Worm (Caenorhabditis elegans) whole organism, L2 larva: ENCODE measurements around the gene del-9.

Experiments
- C34F6.9 ChIP-seq: fragments of 150-350 bp; optimal IDR thresholded peaks from 2 replicates; lab custom pipeline; 2014; ENCODE audit warnings: missing biosample characterization, missing genetic modification characterization
- F13H6.1 ChIP-seq: sonication (generic microtip); optimal IDR thresholded peaks from 2 replicates; lab custom pipeline; 2016; ENCODE audit warnings: missing genetic modification characterization, missing compliant biosample characterization
- R02D3.7 ChIP-seq: fragments of 150-350 bp; optimal IDR thresholded peaks from 2 replicates; lab custom pipeline; 2014; ENCODE audit warnings: missing biosample characterization, missing genetic modification characterization
- ZK546.5 ChIP-seq: sonication (generic microtip); optimal IDR thresholded peaks from 2 replicates; lab custom pipeline; 2017; ENCODE audit warnings: missing biosample characterization, missing genetic modification characterization
- alr-1 ChIP-seq: fragments of 150-350 bp; optimal IDR thresholded peaks from 2 replicates; lab custom pipeline; 2014; ENCODE audit warnings: missing biosample characterization, missing genetic modification characterization
- aly-2 ChIP-seq: fragments of 150-350 bp; optimal IDR thresholded peaks from 2 replicates; lab custom pipeline; 2014; ENCODE audit warnings: missing biosample characterization, missing genetic modification characterization
- ama-1 ChIP-seq: fragments of 150-350 bp; optimal IDR thresholded peaks from 2 replicates; lab custom pipeline; 2018; ENCODE audit warnings: inconsistent platforms
- ceh-16 ChIP-seq: fragments of 150-350 bp; optimal IDR thresholded peaks from 2 replicates; lab custom pipeline; 2014; ENCODE audit warnings: missing biosample characterization, missing genetic modification characterization
- dmd-4 ChIP-seq: sonication (generic microtip); optimal IDR thresholded peaks from 2 replicates; lab custom pipeline; 2017; ENCODE audit warnings: missing biosample characterization, missing genetic modification characterization
- egl-27 ChIP-seq: sonication (generic microtip); optimal IDR thresholded peaks from 3 replicates; lab custom pipeline; 2017; ENCODE audit warnings: missing biosample characterization, missing genetic modification reagents, missing genetic modification characterization
- elt-1 ChIP-seq: fragments of 150-350 bp; optimal IDR thresholded peaks from 2 replicates; lab custom pipeline; 2014; ENCODE audit warnings: missing biosample characterization, missing genetic modification characterization
- fos-1 ChIP-seq: fragments of 150-350 bp; optimal IDR thresholded peaks from 2 replicates; lab custom pipeline; 2014; ENCODE audit warnings: missing biosample characterization, missing genetic modification characterization
- gmeb-1 ChIP-seq: fragments of 150-350 bp; optimal IDR thresholded peaks from 2 replicates; lab custom pipeline; 2014; ENCODE audit warnings: missing biosample characterization, missing genetic modification characterization
- lin-11 ChIP-seq: fragments of 150-350 bp; sonication (generic microtip); optimal IDR thresholded peaks from 2 replicates; lab custom pipeline; 2014; ENCODE audit warnings: missing biosample characterization, missing genetic modification characterization, inconsistent platforms, mixed read lengths
- lin-39 ChIP-seq: fragments of 150-350 bp; optimal IDR thresholded peaks from 2 replicates; lab custom pipeline; 2014; ENCODE audit warnings: missing biosample characterization, missing genetic modification reagents, missing genetic modification characterization
- lsy-2 ChIP-seq, 2 experiments: fragments of 150-350 bp in 1 of 2; sonication (generic microtip) in 1 of 2; optimal IDR thresholded peaks; 2 replicates each; lab custom pipeline; 2014 to 2017; ENCODE audit warnings: missing biosample characterization in 2 of 2, missing genetic modification characterization in 2 of 2
- mdl-1 ChIP-seq, 2 experiments: fragments of 150-350 bp in 1 of 2; sonication (generic microtip) in 1 of 2; optimal IDR thresholded peaks; 2 replicates each; lab custom pipeline; 2017; ENCODE audit warnings: missing biosample characterization in 2 of 2, missing genetic modification characterization in 2 of 2
- nhr-12 ChIP-seq: fragments of 150-350 bp; optimal IDR thresholded peaks from 2 replicates; lab custom pipeline; 2014; ENCODE audit warnings: missing biosample characterization, missing genetic modification characterization
- nhr-129 ChIP-seq: fragments of 150-350 bp; optimal IDR thresholded peaks from 2 replicates; lab custom pipeline; 2014; ENCODE audit warnings: missing biosample characterization, missing genetic modification characterization
- nhr-21 ChIP-seq: fragments of 150-350 bp; optimal IDR thresholded peaks from 2 replicates; lab custom pipeline; 2014; ENCODE audit warnings: missing biosample characterization, missing genetic modification characterization
- nhr-23 ChIP-seq: fragments of 150-350 bp; optimal IDR thresholded peaks from 2 replicates; lab custom pipeline; 2014; ENCODE audit warnings: missing biosample characterization, missing genetic modification reagents, missing genetic modification characterization
- nhr-237 ChIP-seq: fragments of 150-350 bp; optimal IDR thresholded peaks from 2 replicates; lab custom pipeline; 2014; ENCODE audit warnings: missing biosample characterization, missing genetic modification characterization
- nhr-25 ChIP-seq: fragments of 150-350 bp; sonication (generic microtip); optimal IDR thresholded peaks from 3 replicates; lab custom pipeline; 2014; ENCODE audit warnings: missing biosample characterization, missing genetic modification characterization
- nhr-6 ChIP-seq: fragments of 150-350 bp; optimal IDR thresholded peaks from 2 replicates; lab custom pipeline; 2014; ENCODE audit warnings: missing biosample characterization, missing genetic modification characterization
- nhr-77 ChIP-seq: fragments of 150-350 bp; optimal IDR thresholded peaks from 2 replicates; lab custom pipeline; 2014; ENCODE audit warnings: missing biosample characterization, missing genetic modification characterization
- peb-1 ChIP-seq: fragments of 150-350 bp; optimal IDR thresholded peaks from 2 replicates; lab custom pipeline; 2014; ENCODE audit warnings: missing biosample characterization, missing genetic modification characterization
- sem-4 ChIP-seq: fragments of 150-350 bp; optimal IDR thresholded peaks from 2 replicates; lab custom pipeline; 2014; ENCODE audit warnings: missing biosample characterization, missing genetic modification reagents, missing genetic modification characterization
- skn-1 ChIP-seq: sonication (generic microtip); optimal IDR thresholded peaks from 2 replicates; lab custom pipeline; 2017; ENCODE audit warnings: missing biosample characterization, missing genetic modification characterization
- sma-3 ChIP-seq: sonication (generic microtip); optimal IDR thresholded peaks from 2 replicates; lab custom pipeline; 2016; ENCODE audit warnings: missing genetic modification reagents, missing genetic modification characterization, missing compliant biosample characterization
- sma-9 ChIP-seq, 2 experiments: fragments of 150-350 bp in 1 of 2; sonication (generic microtip) in 1 of 2; optimal IDR thresholded peaks; 2 replicates each; lab custom pipeline; 2014 to 2016; ENCODE audit warnings: missing genetic modification characterization in 2 of 2, mild to moderate bottlenecking in 1 of 2, missing biosample characterization in 1 of 2, missing compliant biosample characterization in 1 of 2, missing genetic modification reagents in 1 of 2, moderate library complexity in 1 of 2
- unc-39 ChIP-seq: fragments of 150-350 bp; optimal IDR thresholded peaks from 2 replicates; lab custom pipeline; 2014; ENCODE audit warnings: missing biosample characterization, missing genetic modification characterization
- unc-55 ChIP-seq: fragments of 150-350 bp; sonication (generic microtip); optimal IDR thresholded peaks from 3 replicates; lab custom pipeline; 2014; ENCODE audit warnings: missing biosample characterization, missing genetic modification reagents, missing genetic modification characterization
- unc-62 ChIP-seq: fragments of 150-350 bp; optimal IDR thresholded peaks from 2 replicates; lab custom pipeline; 2014; ENCODE audit warnings: missing biosample characterization, missing genetic modification reagents, missing genetic modification characterization
- ztf-11 ChIP-seq: sonication (generic microtip); optimal IDR thresholded peaks from 2 replicates; lab custom pipeline; 2017; ENCODE audit warnings: missing biosample characterization, missing genetic modification characterization
- ztf-4 ChIP-seq: fragments of 150-350 bp; optimal IDR thresholded peaks from 2 replicates; lab custom pipeline; 2014; ENCODE audit warnings: missing biosample characterization, missing genetic modification characterization

del-9 gene

ce11 chrX:3645924-3646323, 28.8 kb upstream of the del-9 start:
- TF ChIP-seq F13H6.1 (tag; lab: Kevin White, UChicago) (peak; percentile 34), ztf-4 (tag; lab: Kevin White, UChicago) (no peak), nhr-129 (peak; percentile 24)
- TF ChIP-seq, all 48 proteins: peak for 2

ce11 chrX:3644796-3645195, 27.7 kb upstream of the del-9 start, which contains the start of gene tmem-24:
TSS of gene tmem-24 (minus strand) at chrX:3644896.
- no peak for TF ChIP-seq nhr-237 (tag; lab: Kevin White, UChicago)
- no peak for TF ChIP-seq aly-2 (tag; lab: Kevin White, UChicago)
- no peak for TF ChIP-seq lsy-2 (tag; optimal IDR thresholded peaks at IDR 0.05; lab: Kevin White, UChicago)
- no peak for TF ChIP-seq F13H6.1 (tag; lab: Kevin White, UChicago)
- TF ChIP-seq nhr-12 (tag; lab: Kevin White, UChicago) = no peak
- TF ChIP-seq unc-55 (GFP tag; lab: Kevin White, UChicago) = no peak
- TF ChIP-seq sem-4 (tag; lab: Kevin White, UChicago) = no peak
- no peak for TF ChIP-seq dmd-4 (tag; lab: Kevin White, UChicago)
- TF ChIP-seq nhr-6 (tag; lab: Kevin White, UChicago) = no peak
- TF ChIP-seq lin-11 = no peak
- no peak for TF ChIP-seq sma-9 (GFP tag; optimal IDR thresholded peaks at IDR 0.05; lab: Kevin White, UChicago)
- TF ChIP-seq sma-9 (tag; optimal IDR thresholded peaks at IDR 0.05; lab: Kevin White, UChicago) = no peak
- no peak for TF ChIP-seq ztf-11
- TF ChIP-seq, all 48 proteins: peak for 0

ce11 chrX:3634782-3635181, 17.7 kb upstream of the del-9 start:
- TF ChIP-seq lin-39 (tag; lab: Kevin White, UChicago) (no peak), elt-1 (tag; lab: Kevin White, UChicago) (no peak), ztf-4 (tag; lab: Kevin White, UChicago) (no peak), nhr-12 (tag; lab: Kevin White, UChicago) (no peak), skn-1 (tag; lab: Kevin White, UChicago) (no peak), ama-1 (lab: Kevin White, UChicago) (no peak), ceh-16 (tag; lab: Kevin White, UChicago) (no peak), sem-4 (tag; lab: Kevin White, UChicago) (no peak), lin-11 (no peak), alr-1 (tag; lab: Kevin White, UChicago) (no peak), unc-39 (no peak), C34F6.9 (no peak), unc-62 (GFP tag; lab: Kevin White, UChicago) (no peak), gmeb-1 (no peak), R02D3.7 (tag; lab: Kevin White, UChicago) (no peak)
- TF ChIP-seq, all 48 proteins: peak for 0

- TF ChIP-seq ceh-16 (tag; lab: Kevin White, UChicago) = no peak
- TF ChIP-seq R02D3.7 (tag; lab: Kevin White, UChicago) = no peak
- TF ChIP-seq C34F6.9 = no peak
Observed at ce11 chrX:3633654-3634053, 16.5 kb upstream of the del-9 start, which contains the start of gene gst-11. TSS of gene gst-11 (minus strand) at chrX:3633754.

ce11 chrX:3631550-3631949, 14.4 kb upstream of the del-9 start:
- TF ChIP-seq nhr-21 (no peak), nhr-12 (tag; lab: Kevin White, UChicago) (no peak), ztf-4 (tag; lab: Kevin White, UChicago) (no peak), skn-1 (tag; lab: Kevin White, UChicago) (no peak), nhr-6 (tag; lab: Kevin White, UChicago) (no peak), egl-27 (no peak), C34F6.9 (no peak), R02D3.7 (tag; lab: Kevin White, UChicago) (no peak), lsy-2 (tag; optimal IDR thresholded peaks at IDR 0.05; lab: Kevin White, UChicago) (no peak)

- TF ChIP-seq ZK546.5 = no peak
- no peak for TF ChIP-seq sma-3 (GFP tag; lab: Kevin White, UChicago)
- TF ChIP-seq aly-2 (tag; lab: Kevin White, UChicago) = no peak
- TF ChIP-seq peb-1 (tag; lab: Kevin White, UChicago) = no peak
- no peak for TF ChIP-seq fos-1
- TF ChIP-seq skn-1 (tag; lab: Kevin White, UChicago) = no peak
- TF ChIP-seq lin-11 = no peak
- TF ChIP-seq nhr-129 = no peak
- TF ChIP-seq unc-62 (GFP tag; lab: Kevin White, UChicago) = no peak
- no peak for TF ChIP-seq elt-1 (tag; lab: Kevin White, UChicago)
- TF ChIP-seq nhr-23 (tag; lab: Kevin White, UChicago) = no peak
- TF ChIP-seq ama-1 (lab: Kevin White, UChicago) = no peak
- TF ChIP-seq alr-1 (tag; lab: Kevin White, UChicago) = no peak
- TF ChIP-seq nhr-25 = no peak
- TF ChIP-seq F13H6.1 (tag; lab: Kevin White, UChicago) = no peak
- TF ChIP-seq mdl-1 (tag; optimal IDR thresholded peaks at IDR 0.05; lab: Kevin White, UChicago) = no peak
- no peak for TF ChIP-seq nhr-77 (tag; lab: Kevin White, UChicago)
- TF ChIP-seq ztf-4 (tag; lab: Kevin White, UChicago) = no peak
Observed at ce11 chrX:3630090-3630489, 13.0 kb upstream of the del-9 start.
